Fruit fly (Drosophila melanogaster): ENCODE measurements around the gene Pex16.

Gene Pex16

DNA sequence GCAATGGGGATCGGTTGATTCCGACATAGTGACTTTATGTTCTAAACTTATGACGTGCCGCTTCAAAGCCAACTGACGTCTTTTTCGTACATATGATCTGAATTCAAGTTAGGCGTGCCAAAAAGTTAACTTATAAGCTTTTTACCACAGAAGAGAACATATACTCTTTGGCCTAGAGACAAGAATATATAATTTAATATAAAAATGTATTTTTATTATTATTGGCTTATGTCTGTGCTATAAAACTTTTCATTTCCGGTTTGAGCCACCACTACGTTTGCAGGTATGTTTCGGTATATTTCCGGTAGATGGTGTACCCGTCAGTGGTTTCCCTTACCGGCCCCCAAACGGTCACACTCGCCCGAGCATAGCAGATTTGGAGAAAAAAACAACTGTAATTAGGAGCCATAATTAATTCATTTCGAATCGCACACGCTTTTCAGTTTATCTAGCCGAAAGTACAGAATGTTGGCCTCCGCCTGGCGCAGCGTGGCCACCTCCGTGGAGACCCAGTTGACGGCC is 20.3 kb upstream of the Pex16 start, which contains the start of the genes CG3698 and tzn (continued):
- TF ChIP-seq CG31627 (GFP tag; optimal IDR thresholded peaks at IDR 0.05) (peak; percentile 83), topi (GFP tag; optimal IDR thresholded peaks at IDR 0.05) (no peak), Lpt (GFP tag; optimal IDR thresholded peaks at IDR 0.05) (no peak), CG8632 (GFP tag; optimal IDR thresholded peaks at IDR 0.05) (peak; percentile 73), pdm3 (GFP tag; optimal IDR thresholded peaks at IDR 0.05) (no peak), vri (GFP tag; optimal IDR thresholded peaks at IDR 0.05) (no peak)

DNA sequence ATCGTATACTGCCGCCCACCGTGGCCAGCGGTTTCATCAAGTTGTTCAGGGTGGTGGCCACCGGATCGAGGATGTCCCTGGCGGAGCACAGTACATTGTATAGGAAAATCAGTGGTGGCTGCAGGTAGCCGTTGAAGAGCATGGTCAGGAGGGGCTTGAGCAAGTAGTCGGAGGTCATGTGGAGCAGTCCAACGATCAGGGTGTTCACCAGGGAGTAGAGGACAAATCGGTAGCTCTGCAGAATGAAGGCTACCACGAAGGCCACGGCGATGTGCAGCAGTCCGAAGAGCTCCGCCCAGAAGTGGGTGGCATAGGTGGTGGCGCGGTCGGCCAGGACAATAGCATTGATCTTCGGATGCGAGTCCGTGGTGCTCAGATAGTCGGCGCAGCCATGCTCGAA is 19.3 kb upstream of the Pex16 start:
- TF ChIP-seq CG15336 (GFP tag; IDR thresholded peaks at IDR 0.05) (no peak), dsx (GFP tag; optimal IDR thresholded peaks at IDR 0.05; ENCODE audit: poor library complexity, severe bottlenecking) (no peak), CG11762 (GFP tag; optimal IDR thresholded peaks at IDR 0.05; ENCODE audit: insufficient read depth) (no peak), cyc (GFP tag; optimal IDR thresholded peaks at IDR 0.05) (no peak), achi (GFP tag; optimal IDR thresholded peaks at IDR 0.05) (no peak), CG31627 (GFP tag; optimal IDR thresholded peaks at IDR 0.05) (no peak), esn (GFP tag; optimal IDR thresholded peaks at IDR 0.05) (no peak), CG8119 (GFP tag; IDR thresholded peaks at IDR 0.05) (no peak), CG6276 (GFP tag; optimal IDR thresholded peaks at IDR 0.05) (no peak), CG6792 (GFP tag; optimal IDR thresholded peaks at IDR 0.05) (no peak)

DNA sequence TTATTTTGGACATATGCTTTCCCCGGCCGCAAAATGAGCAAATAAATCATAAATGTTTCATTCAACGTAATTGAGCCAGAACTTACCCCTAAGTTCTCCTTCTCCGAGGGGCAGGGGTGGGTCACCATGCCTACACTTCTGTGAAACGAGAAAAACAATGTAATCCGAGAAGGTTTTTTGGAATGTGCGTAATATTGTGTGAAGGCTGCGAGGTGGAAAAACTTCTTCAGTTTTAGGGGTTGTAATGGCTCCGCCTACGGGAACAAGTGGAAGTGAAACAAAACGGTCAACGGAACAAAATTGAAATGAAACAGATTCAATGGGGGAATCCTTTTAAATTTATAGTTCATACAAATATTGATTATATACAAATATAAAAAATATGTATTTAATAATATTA is 18.7 kb upstream of the Pex16 start:
- no peak for TF ChIP-seq Gug (GFP tag; IDR thresholded peaks at IDR 0.05)
- no peak for TF ChIP-seq CG1621 (tag; optimal IDR thresholded peaks at IDR 0.05)
- TF ChIP-seq CG6792 (GFP tag; optimal IDR thresholded peaks at IDR 0.05), result no peak
- TF ChIP-seq fkh (GFP tag; optimal IDR thresholded peaks at IDR 0.05), result no peak
- TF ChIP-seq CG15336 (GFP tag; IDR thresholded peaks at IDR 0.05), result no peak
- no peak for TF ChIP-seq ss (GFP tag; optimal IDR thresholded peaks at IDR 0.05)
- TF ChIP-seq Sox14 (GFP tag; optimal IDR thresholded peaks at IDR 0.05), result no peak
- TF ChIP-seq dsx (GFP tag; optimal IDR thresholded peaks at IDR 0.05; ENCODE audit: poor library complexity, severe bottlenecking), result no peak
- no peak for TF ChIP-seq CG10631 (GFP tag; optimal IDR thresholded peaks at IDR 0.05)

DNA sequence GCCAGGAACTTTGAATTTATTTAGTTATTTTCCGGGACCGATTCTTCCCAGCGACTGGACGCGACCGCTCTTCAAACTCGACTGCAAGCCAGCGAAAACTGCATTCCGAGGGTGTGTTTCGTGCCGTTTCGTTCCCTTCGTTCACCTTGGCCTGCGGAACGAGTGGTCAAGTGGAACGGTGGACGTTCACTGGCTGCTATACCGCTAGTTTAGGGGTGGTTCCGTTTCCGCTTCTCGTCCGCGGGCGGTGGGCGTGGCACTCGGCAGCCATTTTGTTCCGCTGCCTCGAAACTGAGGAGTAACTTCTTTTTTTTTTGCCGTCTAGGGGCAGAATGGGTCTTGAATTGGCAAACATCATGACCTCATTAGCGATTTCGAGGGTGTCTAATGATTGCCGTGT is 14.6 kb upstream of the Pex16 start, which contains the start of gene Six4:
TSS of gene Six4 (minus strand) at position 85 of the 400 bp plus-strand sequence.
- TF ChIP-seq topi (GFP tag; optimal IDR thresholded peaks at IDR 0.05) (no peak), Sox15 (GFP tag; optimal IDR thresholded peaks at IDR 0.05) (no peak), CG34406 (GFP tag; optimal IDR thresholded peaks at IDR 0.05) (no peak), CG16779 (tag; optimal IDR thresholded peaks at IDR 0.05) (no peak), eg (GFP tag; IDR thresholded peaks at IDR 0.05) (no peak), acj6 (GFP tag; optimal IDR thresholded peaks at IDR 0.05) (no peak), CG6854 (GFP tag; optimal IDR thresholded peaks at IDR 0.05) (no peak), Hr39 (GFP tag; optimal IDR thresholded peaks at IDR 0.05) (no peak), Eip93F (GFP tag; optimal IDR thresholded peaks at IDR 0.05) (no peak), Blimp-1 (GFP tag; optimal IDR thresholded peaks at IDR 0.05) (no peak), CG11762 (GFP tag; optimal IDR thresholded peaks at IDR 0.05; ENCODE audit: insufficient read depth) (no peak), esn (GFP tag; optimal IDR thresholded peaks at IDR 0.05) (no peak), CG6792 (GFP tag; optimal IDR thresholded peaks at IDR 0.05) (no peak), OdsH (GFP tag; optimal IDR thresholded peaks at IDR 0.05) (no peak), CG3032 (tag; optimal IDR thresholded peaks at IDR 0.05) (no peak)

DNA sequence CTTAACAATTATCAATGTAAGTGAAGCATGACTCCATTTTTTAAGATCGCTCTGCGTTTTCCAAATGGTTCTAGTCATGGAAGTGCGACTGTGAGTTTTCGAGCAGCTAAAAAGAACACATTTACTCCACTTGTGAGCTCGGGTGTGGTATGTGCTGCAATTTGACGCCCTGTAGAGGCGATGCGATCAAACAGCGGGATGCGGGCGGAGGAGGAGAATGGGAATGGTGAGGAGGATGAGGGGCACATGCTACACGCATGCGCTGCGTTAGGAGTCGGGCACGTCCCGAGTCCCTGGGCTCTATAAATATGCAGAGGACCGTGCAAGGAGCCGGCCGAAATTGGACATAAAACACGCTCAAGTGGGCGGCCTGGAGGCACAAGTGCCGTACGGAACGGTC is 11.2 kb upstream of the Pex16 start:
- TF ChIP-seq cyc (GFP tag; optimal IDR thresholded peaks at IDR 0.05), result no peak
- no peak for TF ChIP-seq Ets21C (GFP tag; optimal IDR thresholded peaks at IDR 0.05)
- TF ChIP-seq fkh (GFP tag; optimal IDR thresholded peaks at IDR 0.05), result no peak
- no peak for TF ChIP-seq CG34406 (GFP tag; optimal IDR thresholded peaks at IDR 0.05)
- TF ChIP-seq CG10669 (GFP tag; optimal IDR thresholded peaks at IDR 0.05), result no peak
- no peak for TF ChIP-seq Hr38 (GFP tag; optimal IDR thresholded peaks at IDR 0.05)
- TF ChIP-seq CG11902 (GFP tag; optimal IDR thresholded peaks at IDR 0.05), result no peak
- no peak for TF ChIP-seq Hr39 (GFP tag; optimal IDR thresholded peaks at IDR 0.05)
- TF ChIP-seq OdsH (GFP tag; optimal IDR thresholded peaks at IDR 0.05), result no peak
- TF ChIP-seq Eip78C (GFP tag), result no peak
- TF ChIP-seq vri (GFP tag; optimal IDR thresholded peaks at IDR 0.05), result no peak

All from whole organism, prepupa.